Fruit fly (Drosophila melanogaster) S2 (cell line): ENCODE measurements around the gene CG31016.

Experiments used
- CG8478 ChIP-seq: fragments of >200 bp; optimal IDR thresholded peaks from 2 replicates; lab custom pipeline; 2018
- CTCF ChIP-seq, 2 experiments: fragments of >200 bp; optimal IDR thresholded peaks; 2 replicates each; lab custom pipeline; 2018

- no peak for TF ChIP-seq CTCF (optimal IDR thresholded peaks at IDR 0.05; lab: Kevin White, UChicago)
- no peak for TF ChIP-seq CG8478 (lab: Kevin White, UChicago)
These were observed 15.8 kb upstream of the CG31016 start for dm6 chr3R:30590237-30590636.
